Fruit fly (Drosophila melanogaster) whole organism, embryonic: ENCODE data around the gene Tig.

Experiments
- Atf3 ChIP-seq: fragments of 200-800 bp; sonication (Bioruptor generic); optimal IDR thresholded peaks from 3 replicates; lab custom pipeline; 2016; ENCODE audit warnings: missing biosample characterization, missing genetic modification characterization
- BEAF-32 ChIP-seq: fragments of 200-800 bp; sonication (Bioruptor generic); optimal IDR thresholded peaks from 3 replicates; lab custom pipeline; 2017; ENCODE audit warnings: missing biosample characterization, missing genetic modification characterization, mild to moderate bottlenecking, moderate library complexity, missing genetic modification reagents
- Blimp-1 ChIP-seq: fragments of 200-800 bp; sonication (Bioruptor generic); optimal IDR thresholded peaks from 3 replicates; lab custom pipeline; 2018; ENCODE audit warnings: missing biosample characterization, missing genetic modification characterization, mild to moderate bottlenecking, moderate library complexity, missing genetic modification reagents
- C15 ChIP-seq: fragments of 200-800 bp; sonication (Bioruptor generic); IDR thresholded peaks from 3 replicates; pipeline ENCODE4 v1.3.6; 2022; ENCODE audit warnings: missing biosample characterization, missing genetic modification characterization
- CG1024 ChIP-seq: fragments of 200-800 bp; sonication (Bioruptor generic); IDR thresholded peaks from 2 replicates; pipeline ENCODE4 v1.3.6; 2022; ENCODE audit warnings: missing biosample characterization, missing genetic modification characterization
- CG14050 ChIP-seq: fragments of 200-800 bp; sonication (Bioruptor generic); IDR thresholded peaks from 3 replicates; pipeline ENCODE4 v1.3.6; 2022; ENCODE audit warnings: missing biosample characterization, missing genetic modification characterization
- CG14667 ChIP-seq: fragments of 200-800 bp; sonication (Bioruptor generic); IDR thresholded peaks from 2 replicates; pipeline ENCODE4 v1.3.6; 2022; ENCODE audit warnings: missing biosample characterization, missing genetic modification characterization
- CG15479 ChIP-seq: fragments of 200-800 bp; sonication (Bioruptor generic); optimal IDR thresholded peaks from 3 replicates; lab custom pipeline; 2019; ENCODE audit warnings: missing biosample characterization, mild to moderate bottlenecking, missing genetic modification characterization, moderate library complexity
- CG15514 ChIP-seq: fragments of 200-800 bp; sonication (Bioruptor generic); optimal IDR thresholded peaks from 3 replicates; lab custom pipeline; 2017; ENCODE audit warnings: missing biosample characterization, missing genetic modification characterization, mild to moderate bottlenecking, moderate library complexity, missing genetic modification reagents
- CG17568 ChIP-seq: fragments of 200-800 bp; sonication (Bioruptor generic); optimal IDR thresholded peaks from 2 replicates; lab custom pipeline; 2018; ENCODE audit warnings: missing biosample characterization, mild to moderate bottlenecking, missing genetic modification characterization, moderate library complexity
- CG17612 ChIP-seq: fragments of 200-800 bp; sonication (Bioruptor generic); IDR thresholded peaks from 2 replicates; pipeline ENCODE4 v1.3.6; 2022; ENCODE audit warnings: missing biosample characterization, missing genetic modification characterization
- CG2116 ChIP-seq: fragments of 200-800 bp; sonication (Bioruptor generic); optimal IDR thresholded peaks from 3 replicates; lab custom pipeline; 2018; ENCODE audit warnings: missing biosample characterization, mild to moderate bottlenecking, missing genetic modification characterization
- CG33557 ChIP-seq: fragments of 200-800 bp; sonication (Bioruptor generic); optimal IDR thresholded peaks from 2 replicates; lab custom pipeline; 2019; ENCODE audit warnings: missing biosample characterization, mild to moderate bottlenecking, missing genetic modification characterization, moderate library complexity
- CG4282 ChIP-seq: fragments of 200-800 bp; sonication (Bioruptor generic); optimal IDR thresholded peaks from 2 replicates; lab custom pipeline; 2016; ENCODE audit warnings: missing biosample characterization, missing genetic modification characterization
- CG4328 ChIP-seq: fragments of 200-800 bp; sonication (Bioruptor generic); optimal IDR thresholded peaks from 3 replicates; lab custom pipeline; 2017; ENCODE audit warnings: missing biosample characterization, missing genetic modification reagents, missing genetic modification characterization
- CG4854 ChIP-seq: fragments of 200-800 bp; sonication (Bioruptor generic); optimal IDR thresholded peaks from 2 replicates; lab custom pipeline; 2016; ENCODE audit warnings: missing biosample characterization, missing genetic modification characterization, inconsistent platforms
- CG6254 ChIP-seq: fragments of 200-800 bp; sonication (Bioruptor generic); optimal IDR thresholded peaks from 3 replicates; lab custom pipeline; 2017; ENCODE audit warnings: mild to moderate bottlenecking, missing biosample characterization, missing genetic modification reagents, missing genetic modification characterization
- CG6654 ChIP-seq: fragments of 200-800 bp; sonication (Bioruptor generic); optimal IDR thresholded peaks from 2 replicates; lab custom pipeline; 2017; ENCODE audit warnings: missing biosample characterization, mild to moderate bottlenecking, missing genetic modification characterization
- CG9215 ChIP-seq: fragments of 200-800 bp; sonication (Bioruptor generic); IDR thresholded peaks from 2 replicates; pipeline ENCODE4 v1.3.6; 2022; ENCODE audit warnings: missing biosample characterization, missing genetic modification characterization
- Dll ChIP-seq: fragments of 200-800 bp; sonication (Bioruptor generic); IDR thresholded peaks from 4 replicates; pipeline ENCODE4 v1.3.6; 2022; ENCODE audit warnings: missing biosample characterization, missing genetic modification characterization; ENCODE audit not compliant: partially characterized antibody
- E2f2 ChIP-seq: fragments of 200-800 bp; sonication (Bioruptor generic); IDR thresholded peaks from 2 replicates; pipeline ENCODE4 v1.3.6; 2022; ENCODE audit warnings: missing biosample characterization, missing genetic modification characterization
- Hey ChIP-seq: fragments of 200-800 bp; sonication (Bioruptor generic); optimal IDR thresholded peaks from 3 replicates; lab custom pipeline; 2018; ENCODE audit warnings: missing biosample characterization, mild to moderate bottlenecking, missing genetic modification characterization
- Hr39 ChIP-seq: fragments of >200 bp; optimal IDR thresholded peaks from 2 replicates; lab custom pipeline; 2017
- Hr78 ChIP-seq, 2 experiments: fragments of 200-800 bp in 1 of 2; fragments of >200 bp in 1 of 2; sonication (Bioruptor generic) in 1 of 2; optimal IDR thresholded peaks; 2 replicates each; lab custom pipeline; 2017 to 2019; ENCODE audit warnings: missing biosample characterization in 2 of 2, missing genetic modification characterization in 2 of 2, mild to moderate bottlenecking in 1 of 2, moderate library complexity in 1 of 2
- Mes4 ChIP-seq: fragments of 200-800 bp; sonication (Bioruptor generic); optimal IDR thresholded peaks from 2 replicates; lab custom pipeline; 2016; ENCODE audit warnings: missing biosample characterization, missing genetic modification characterization
- Nf-YB ChIP-seq: fragments of 200-800 bp; sonication (Bioruptor generic); optimal IDR thresholded peaks from 3 replicates; lab custom pipeline; 2019; ENCODE audit warnings: missing biosample characterization, mild to moderate bottlenecking, missing genetic modification characterization, moderate library complexity
- NfI ChIP-seq: fragments of 200-800 bp; sonication (Bioruptor generic); optimal IDR thresholded peaks from 3 replicates; lab custom pipeline; 2018; ENCODE audit warnings: missing biosample characterization, mild to moderate bottlenecking, missing genetic modification characterization, moderate library complexity
- Sry-δ ChIP-seq: fragments of 200-800 bp; sonication (Bioruptor generic); optimal IDR thresholded peaks from 2 replicates; lab custom pipeline; 2016; ENCODE audit warnings: missing biosample characterization, missing genetic modification characterization
- Stat92E ChIP-seq, 3 experiments: fragments of >200 bp in 2 of 3; fragments of 200-800 bp in 1 of 3; sonication (Bioruptor generic) in 1 of 3; optimal IDR thresholded peaks; 2 replicates each; lab custom pipeline; 2017 to 2019; ENCODE audit warnings: missing biosample characterization in 3 of 3, missing genetic modification characterization in 3 of 3, mild to moderate bottlenecking in 1 of 3, moderate library complexity in 1 of 3
- ato ChIP-seq: fragments of 200-800 bp; sonication (Bioruptor generic); IDR thresholded peaks from 2 replicates; pipeline ENCODE4 v1.3.6; 2022; ENCODE audit warnings: missing biosample characterization, missing genetic modification characterization; ENCODE audit not compliant: partially characterized antibody
- az2 ChIP-seq: fragments of 200-800 bp; sonication (Bioruptor generic); optimal IDR thresholded peaks from 3 replicates; lab custom pipeline; 2016; ENCODE audit warnings: missing biosample characterization, missing genetic modification characterization
- br ChIP-seq: fragments of >200 bp; optimal IDR thresholded peaks from 2 replicates; lab custom pipeline; 2017
- chm ChIP-seq: fragments of 200-800 bp; sonication (Bioruptor generic); IDR thresholded peaks from 2 replicates; pipeline ENCODE4 v1.3.6; 2022; ENCODE audit warnings: missing biosample characterization, missing genetic modification characterization
- chn ChIP-seq: fragments of 200-800 bp; sonication (Bioruptor generic); optimal IDR thresholded peaks from 2 replicates; lab custom pipeline; 2016; ENCODE audit warnings: missing biosample characterization, missing genetic modification characterization
- crp ChIP-seq, 2 experiments: fragments of 200-800 bp; sonication (Bioruptor generic); optimal IDR thresholded peaks; 2 replicates in 1 of 2; 3 replicates in 1 of 2; lab custom pipeline; 2017; ENCODE audit warnings: missing biosample characterization in 2 of 2, missing genetic modification characterization in 2 of 2, mild to moderate bottlenecking in 1 of 2, moderate library complexity in 1 of 2
- emc ChIP-seq: fragments of 200-800 bp; sonication (Bioruptor generic); optimal IDR thresholded peaks from 2 replicates; lab custom pipeline; 2016; ENCODE audit warnings: missing biosample characterization, missing genetic modification characterization
- eve ChIP-seq, 2 experiments: fragments of >200 bp; optimal IDR thresholded peaks; 2 replicates each; lab custom pipeline; 2017; ENCODE audit warnings: missing biosample characterization in 2 of 2, missing genetic modification characterization in 2 of 2
- ewg ChIP-seq: fragments of 200-800 bp; sonication (Bioruptor generic); optimal IDR thresholded peaks from 3 replicates; lab custom pipeline; 2017; ENCODE audit warnings: mild to moderate bottlenecking, missing biosample characterization, missing genetic modification reagents, missing genetic modification characterization
- fd64A ChIP-seq: fragments of 200-800 bp; sonication (Bioruptor generic); optimal IDR thresholded peaks from 3 replicates; lab custom pipeline; 2018; ENCODE audit warnings: missing biosample characterization, mild to moderate bottlenecking, missing genetic modification characterization
- fd96Cb ChIP-seq: fragments of 200-800 bp; sonication (Bioruptor generic); optimal IDR thresholded peaks from 2 replicates; lab custom pipeline; 2018; ENCODE audit warnings: missing biosample characterization, mild to moderate bottlenecking, missing genetic modification characterization, moderate library complexity
- insv ChIP-seq, 2 experiments: fragments of 200-800 bp; sonication (Bioruptor generic); optimal IDR thresholded peaks; 3 replicates each; lab custom pipeline; 2016 to 2018; ENCODE audit warnings: missing biosample characterization in 2 of 2, missing genetic modification characterization in 2 of 2
- jigr1 ChIP-seq: fragments of 200-800 bp; sonication (Bioruptor generic); IDR thresholded peaks from 3 replicates; pipeline ENCODE4 v1.3.6; 2022; ENCODE audit warnings: missing biosample characterization, missing genetic modification characterization
- klu ChIP-seq: fragments of 200-800 bp; sonication (Bioruptor generic); IDR thresholded peaks from 2 replicates; pipeline ENCODE4 v1.3.6; 2022; ENCODE audit warnings: missing biosample characterization, missing genetic modification characterization
- lab ChIP-seq: fragments of 200-800 bp; sonication (Bioruptor generic); optimal IDR thresholded peaks from 3 replicates; lab custom pipeline; 2017; ENCODE audit warnings: missing biosample characterization, missing genetic modification characterization, mild to moderate bottlenecking, moderate library complexity, missing genetic modification reagents
- nerfin-2 ChIP-seq: fragments of 200-800 bp; sonication (Bioruptor generic); IDR thresholded peaks from 2 replicates; pipeline ENCODE4 v1.3.6; 2022; ENCODE audit warnings: missing biosample characterization, missing genetic modification characterization; ENCODE audit not compliant: partially characterized antibody
- pzg ChIP-seq: fragments of 200-800 bp; sonication (Bioruptor generic); optimal IDR thresholded peaks from 3 replicates; lab custom pipeline; 2018; ENCODE audit warnings: missing biosample characterization, mild to moderate bottlenecking, missing genetic modification characterization, moderate library complexity
- rib ChIP-seq: fragments of 200-800 bp; sonication (Bioruptor generic); IDR thresholded peaks from 2 replicates; pipeline ENCODE4 v1.3.6; 2022; ENCODE audit warnings: missing biosample characterization, missing genetic modification characterization
- row ChIP-seq: fragments of 200-800 bp; sonication (Bioruptor generic); IDR thresholded peaks from 3 replicates; pipeline ENCODE4 v1.3.6; 2022; ENCODE audit warnings: missing biosample characterization, missing genetic modification characterization
- slou ChIP-seq: fragments of 200-800 bp; sonication (Bioruptor generic); optimal IDR thresholded peaks from 3 replicates; lab custom pipeline; 2016; ENCODE audit warnings: missing biosample characterization, missing genetic modification characterization
- slp2 ChIP-seq: fragments of 200-800 bp; sonication (Bioruptor generic); optimal IDR thresholded peaks from 2 replicates; lab custom pipeline; 2016; ENCODE audit warnings: missing biosample characterization, missing genetic modification characterization
- vvl ChIP-seq: fragments of 200-800 bp; sonication (Bioruptor generic); IDR thresholded peaks from 2 replicates; pipeline ENCODE4 v1.3.6; 2022; ENCODE audit warnings: missing biosample characterization, missing genetic modification characterization
- zen2 ChIP-seq: fragments of 200-800 bp; sonication (Bioruptor generic); IDR thresholded peaks from 3 replicates; pipeline ENCODE4 v1.3.6; 2022; ENCODE audit warnings: missing biosample characterization, missing genetic modification characterization; ENCODE audit not compliant: partially characterized antibody

Gene Tig

dm6 chr2L:6448334-6448703 is 25.2 kb upstream of the Tig start, which contains the start of gene Acox3:
TSS of gene Acox3 (minus strand) at chr2L:6448403.
- no peak for TF ChIP-seq CG14667
- no peak for TF ChIP-seq nerfin-2 (GFP tag; lab: Robert Waterston, UW)
- no peak for TF ChIP-seq crp (GFP tag; optimal IDR thresholded peaks at IDR 0.05; lab: Kevin White, UChicago)
- TF ChIP-seq CG9215 = no peak
- TF ChIP-seq BEAF-32 (GFP tag; lab: Kevin White, UChicago) = peak; percentile 6
- TF ChIP-seq Mes4 (GFP tag; lab: Kevin White, UChicago) = no peak
- no peak for TF ChIP-seq slou (GFP tag; lab: Kevin White, UChicago)
- no peak for TF ChIP-seq CG17612
- TF ChIP-seq Hr39 (lab: Kevin White, UChicago) = no peak
- no peak for TF ChIP-seq CG6254 (GFP tag; lab: Kevin White, UChicago)
- no peak for TF ChIP-seq ato (GFP tag; lab: Robert Waterston, UW)
- peak; percentile 41 for TF ChIP-seq pzg (GFP tag; lab: Kevin White, UChicago)
- no peak for TF ChIP-seq NfI
- TF ChIP-seq br (lab: Kevin White, UChicago) = no peak
- no peak for TF ChIP-seq emc (GFP tag; lab: Kevin White, UChicago)
- no peak for TF ChIP-seq eve (GFP tag; optimal IDR thresholded peaks at IDR 0.05; lab: Kevin White, UChicago)
- TF ChIP-seq CG4282 = no peak
- no peak for TF ChIP-seq CG33557 (GFP tag; lab: Kevin White, UChicago)
- TF ChIP-seq CG4328 (GFP tag; lab: Kevin White, UChicago) = no peak
- no peak for TF ChIP-seq ewg (GFP tag; lab: Kevin White, UChicago)
- TF ChIP-seq chm (GFP tag; lab: Robert Waterston, UW) = no peak
- no peak for TF ChIP-seq Hr78 (GFP tag; optimal IDR thresholded peaks at IDR 0.05; lab: Kevin White, UChicago)
- TF ChIP-seq C15 = no peak
- no peak for TF ChIP-seq vvl (GFP tag; lab: Robert Waterston, UW)
- no peak for TF ChIP-seq Dll (GFP tag; lab: Robert Waterston, UW)
- no peak for TF ChIP-seq CG4854 (GFP tag; lab: Kevin White, UChicago)
- peak; percentile 33 for TF ChIP-seq CG15514 (GFP tag; lab: Kevin White, UChicago)
- TF ChIP-seq Stat92E (GFP tag; optimal IDR thresholded peaks at IDR 0.05; lab: Kevin White, UChicago) = no peak
- TF ChIP-seq fd64A (GFP tag; lab: Kevin White, UChicago) = no peak
- TF ChIP-seq lab (GFP tag; lab: Kevin White, UChicago) = no peak
- TF ChIP-seq Atf3 (GFP tag; lab: Kevin White, UChicago) = no peak
- no peak for TF ChIP-seq Sry-δ
- no peak for TF ChIP-seq Nf-YB (GFP tag; lab: Kevin White, UChicago)
- TF ChIP-seq CG2116 (GFP tag; lab: Kevin White, UChicago) = peak; percentile 26
- peak; percentile 96 for TF ChIP-seq E2f2 (GFP tag; lab: Robert Waterston, UW)
- TF ChIP-seq zen2 (GFP tag; lab: Robert Waterston, UW) = no peak
- no peak for TF ChIP-seq CG14050 (GFP tag; lab: Robert Waterston, UW)
- no peak for TF ChIP-seq Hey
- TF ChIP-seq klu (GFP tag; lab: Robert Waterston, UW) = no peak
- TF ChIP-seq jigr1 (GFP tag; lab: Robert Waterston, UW) = no peak
- no peak for TF ChIP-seq rib (GFP tag; lab: Robert Waterston, UW)
- no peak for TF ChIP-seq CG17568 (GFP tag; lab: Kevin White, UChicago)
- TF ChIP-seq chn (GFP tag; lab: Kevin White, UChicago) = no peak
- TF ChIP-seq az2 (GFP tag; lab: Kevin White, UChicago) = no peak
- no peak for TF ChIP-seq CG6654 (GFP tag; lab: Kevin White, UChicago)
- no peak for TF ChIP-seq insv (GFP tag; optimal IDR thresholded peaks at IDR 0.05; lab: Kevin White, UChicago)
- no peak for TF ChIP-seq row (GFP tag; lab: Robert Waterston, UW)
- TF ChIP-seq slp2 = no peak
- no peak for TF ChIP-seq Blimp-1 (GFP tag; lab: Kevin White, UChicago)
- TF ChIP-seq CG15479 (GFP tag; lab: Kevin White, UChicago) = no peak
- TF ChIP-seq fd96Cb = no peak
- TF ChIP-seq CG1024 = no peak
